ENCODE assay signal across 5 worm cellular contexts in the genomic region with DNA sequence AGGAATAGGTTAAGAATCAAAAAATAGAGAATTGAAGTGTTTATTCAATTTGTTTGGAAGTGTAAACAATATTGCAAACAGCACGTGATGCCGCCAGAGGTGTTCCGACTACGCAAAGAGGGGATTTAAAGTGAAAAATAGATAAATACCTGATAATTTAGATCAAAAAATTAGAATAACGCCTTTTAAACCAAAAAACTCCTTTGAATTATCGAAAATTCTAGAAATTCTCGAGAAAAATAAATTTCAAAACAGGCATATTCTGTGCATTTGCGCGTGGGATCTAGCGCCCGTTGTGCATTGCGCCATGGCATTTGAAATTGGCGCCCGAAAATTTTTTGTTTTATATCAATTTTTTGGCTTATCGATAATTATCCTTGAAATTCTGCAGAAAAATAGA.
A peak's percentile ranks its signal among the peaks of the same experiment; 100 is the strongest.
TF ChIP-seq lines count a peak whose summit lies in the region.

TSS of gene hip-1 (minus strand) at position 225 of the 400 bp plus-strand sequence.

TF ChIP-seq in whole organism, L1 larva, 84 proteins besides CTCF, POLR2A, EP300 and RAD21 (continued from another document and continues in another):
- no peak for TF ChIP-seq alr-1 (tag; optimal IDR thresholded peaks at IDR 0.05; lab: Kevin White, UChicago; ENCODE audit: borderline replicate concordance)
- TF ChIP-seq ztf-4 (tag; optimal IDR thresholded peaks at IDR 0.05; lab: Kevin White, UChicago), result no peak
- no peak for TF ChIP-seq nhr-12 (tag; optimal IDR thresholded peaks at IDR 0.05; lab: Kevin White, UChicago)
- TF ChIP-seq lin-13 (GFP tag; optimal IDR thresholded peaks at IDR 0.05; lab: Kevin White, UChicago), result peak; percentile 49
- no peak for TF ChIP-seq jun-1 (tag; optimal IDR thresholded peaks at IDR 0.05; lab: Kevin White, UChicago)
- no peak for TF ChIP-seq blmp-1 (tag; optimal IDR thresholded peaks at IDR 0.05; lab: Kevin White, UChicago)
- no peak for TF ChIP-seq lin-39 (tag; optimal IDR thresholded peaks at IDR 0.05; lab: Kevin White, UChicago)
- no peak for TF ChIP-seq pqm-1 (tag; optimal IDR thresholded peaks at IDR 0.05; lab: Kevin White, UChicago)
- no peak for TF ChIP-seq nhr-84 (tag; optimal IDR thresholded peaks at IDR 0.05; lab: Kevin White, UChicago)
- TF ChIP-seq unc-30 (tag; optimal IDR thresholded peaks at IDR 0.05; lab: Kevin White, UChicago), result no peak
- peak; percentile 39 for TF ChIP-seq nhr-90 (tag; optimal IDR thresholded peaks at IDR 0.05; lab: Kevin White, UChicago; ENCODE audit: poor library complexity)
- peak; percentile 35 for TF ChIP-seq lin-15B (tag; optimal IDR thresholded peaks at IDR 0.05; lab: Kevin White, UChicago)
- no peak for TF ChIP-seq ama-1 (optimal IDR thresholded peaks at IDR 0.05; lab: Kevin White, UChicago)
- peak; percentile 50 for TF ChIP-seq nhr-85 (tag; lab: Kevin White, UChicago)
- TF ChIP-seq ces-1 (GFP tag; optimal IDR thresholded peaks at IDR 0.05; lab: Kevin White, UChicago), result no peak
- peak; percentile 67 for TF ChIP-seq nhr-71 (tag; optimal IDR thresholded peaks at IDR 0.05; lab: Kevin White, UChicago)
- no peak for TF ChIP-seq elt-2 (tag; optimal IDR thresholded peaks at IDR 0.05; lab: Kevin White, UChicago)
- TF ChIP-seq mdl-1 (tag; optimal IDR thresholded peaks at IDR 0.05; lab: Kevin White, UChicago), result peak in 1 of 2 experiments; percentile 7
- peak; percentile 12 for TF ChIP-seq unc-86 (tag; optimal IDR thresholded peaks at IDR 0.05; lab: Kevin White, UChicago)
- TF ChIP-seq nhr-237 (tag; optimal IDR thresholded peaks at IDR 0.05; lab: Kevin White, UChicago), result no peak
- peak; percentile 52 for TF ChIP-seq dsc-1 (tag; optimal IDR thresholded peaks at IDR 0.05; lab: Kevin White, UChicago)
- no peak for TF ChIP-seq vab-15 (tag; optimal IDR thresholded peaks at IDR 0.05; lab: Kevin White, UChicago)
- TF ChIP-seq egl-13 (tag; optimal IDR thresholded peaks at IDR 0.05; lab: Kevin White, UChicago), result peak; percentile 11
- no peak for TF ChIP-seq hlh-17 (GFP tag; optimal IDR thresholded peaks at IDR 0.05; lab: Kevin White, UChicago; ENCODE audit: borderline replicate concordance)
- no peak for TF ChIP-seq nhr-76 (tag; optimal IDR thresholded peaks at IDR 0.05; lab: Kevin White, UChicago)
- peak; percentile 18 to 45 (median 29) for TF ChIP-seq ceh-82 (tag; optimal IDR thresholded peaks at IDR 0.05; lab: Kevin White, UChicago)

TF ChIP-seq in whole organism, L2 larva, 48 proteins besides CTCF, POLR2A, EP300 and RAD21 (continued from another document):
- TF ChIP-seq snpc-4 (tag; optimal IDR thresholded peaks at IDR 0.05; lab: Kevin White, UChicago), result peak; percentile 35
- peak; percentile 6 for TF ChIP-seq nhr-25 (tag; optimal IDR thresholded peaks at IDR 0.05; lab: Kevin White, UChicago)
- TF ChIP-seq ztf-4 (tag; optimal IDR thresholded peaks at IDR 0.05; lab: Kevin White, UChicago), result no peak
- no peak for TF ChIP-seq blmp-1 (tag; optimal IDR thresholded peaks at IDR 0.05; lab: Kevin White, UChicago; ENCODE audit: insufficient read depth)
- no peak for TF ChIP-seq alr-1 (tag; optimal IDR thresholded peaks at IDR 0.05; lab: Kevin White, UChicago)
- TF ChIP-seq unc-55 (GFP tag; optimal IDR thresholded peaks at IDR 0.05; lab: Kevin White, UChicago), result peak; percentile 68
- peak; percentile 31 for TF ChIP-seq lin-13 (GFP tag; optimal IDR thresholded peaks at IDR 0.05; lab: Kevin White, UChicago)

TF ChIP-seq in whole organism, L3 larva, 47 proteins besides CTCF, POLR2A, EP300 and RAD21 (continued from another document and continues in another):
- peak; percentile 25 for TF ChIP-seq snpc-4 (tag; optimal IDR thresholded peaks at IDR 0.05; lab: Kevin White, UChicago)
- TF ChIP-seq nhr-25 (tag; optimal IDR thresholded peaks at IDR 0.05; lab: Kevin White, UChicago), result peak; percentile 13
- TF ChIP-seq ZK546.5 (tag; optimal IDR thresholded peaks at IDR 0.05; lab: Kevin White, UChicago), result no peak
- peak; percentile 21 for TF ChIP-seq lin-15B (tag; optimal IDR thresholded peaks at IDR 0.05; lab: Kevin White, UChicago)
- no peak for TF ChIP-seq ztf-11 (tag; optimal IDR thresholded peaks at IDR 0.05; lab: Kevin White, UChicago)
- TF ChIP-seq pqm-1 (tag; optimal IDR thresholded peaks at IDR 0.05; lab: Kevin White, UChicago), result no peak
- no peak for TF ChIP-seq ceh-16 (tag; optimal IDR thresholded peaks at IDR 0.05; lab: Kevin White, UChicago)
- TF ChIP-seq ama-1 (optimal IDR thresholded peaks at IDR 0.05; lab: Kevin White, UChicago), result no peak
- no peak for TF ChIP-seq fkh-10 (GFP tag; optimal IDR thresholded peaks at IDR 0.05; lab: Kevin White, UChicago)
- no peak for TF ChIP-seq elt-3 (tag; optimal IDR thresholded peaks at IDR 0.05; lab: Kevin White, UChicago)
- TF ChIP-seq nhr-76 (tag; optimal IDR thresholded peaks at IDR 0.05; lab: Kevin White, UChicago), result no peak
- TF ChIP-seq mdl-1 (tag; optimal IDR thresholded peaks at IDR 0.05; lab: Kevin White, UChicago), result no peak
- TF ChIP-seq fos-1 (tag; optimal IDR thresholded peaks at IDR 0.05; lab: Kevin White, UChicago), result no peak
- no peak for TF ChIP-seq ceh-82 (tag; optimal IDR thresholded peaks at IDR 0.05; lab: Kevin White, UChicago)
- TF ChIP-seq hmg-11 (tag; optimal IDR thresholded peaks at IDR 0.05; lab: Kevin White, UChicago), result peak; percentile 76
- no peak for TF ChIP-seq nhr-43 (tag; optimal IDR thresholded peaks at IDR 0.05; lab: Kevin White, UChicago; ENCODE audit: poor library complexity, severe bottlenecking)
- no peak for TF ChIP-seq mml-1 (tag; optimal IDR thresholded peaks at IDR 0.05; lab: Kevin White, UChicago)
- no peak for TF ChIP-seq ceh-9 (tag; optimal IDR thresholded peaks at IDR 0.05; lab: Kevin White, UChicago)
- no peak for TF ChIP-seq nhr-11 (tag; optimal IDR thresholded peaks at IDR 0.05; lab: Kevin White, UChicago)
- no peak for TF ChIP-seq aly-2 (tag; optimal IDR thresholded peaks at IDR 0.05; lab: Kevin White, UChicago)
- TF ChIP-seq ceh-28 (tag; optimal IDR thresholded peaks at IDR 0.05; lab: Kevin White, UChicago), result no peak
- TF ChIP-seq unc-62 (GFP tag; optimal IDR thresholded peaks at IDR 0.05; lab: Kevin White, UChicago), result no peak
- TF ChIP-seq nhr-77 (tag; optimal IDR thresholded peaks at IDR 0.05; lab: Kevin White, UChicago), result no peak
- TF ChIP-seq elt-2 (tag; optimal IDR thresholded peaks at IDR 0.05; lab: Kevin White, UChicago), result peak; percentile 16
- no peak for TF ChIP-seq eor-1 (tag; optimal IDR thresholded peaks at IDR 0.05; lab: Kevin White, UChicago)
- TF ChIP-seq zag-1 (tag; optimal IDR thresholded peaks at IDR 0.05; lab: Kevin White, UChicago), result no peak
- TF ChIP-seq pha-4 (tag; optimal IDR thresholded peaks at IDR 0.05; lab: Kevin White, UChicago), result peak; percentile 62
- no peak for TF ChIP-seq jun-1 (tag; optimal IDR thresholded peaks at IDR 0.05; lab: Kevin White, UChicago)
- no peak for TF ChIP-seq ztf-4 (tag; optimal IDR thresholded peaks at IDR 0.05; lab: Kevin White, UChicago)
- no peak for TF ChIP-seq skn-1 (tag; optimal IDR thresholded peaks at IDR 0.05; lab: Kevin White, UChicago)
- no peak for TF ChIP-seq sea-2 (GFP tag; optimal IDR thresholded peaks at IDR 0.05; lab: Kevin White, UChicago)
- no peak for TF ChIP-seq lin-39 (tag; optimal IDR thresholded peaks at IDR 0.05; lab: Kevin White, UChicago)
- no peak for TF ChIP-seq unc-39 (tag; optimal IDR thresholded peaks at IDR 0.05; lab: Kevin White, UChicago)
- TF ChIP-seq nfya-1 (tag; optimal IDR thresholded peaks at IDR 0.05; lab: Kevin White, UChicago; ENCODE audit: insufficient read depth), result peak; percentile 60

TF ChIP-seq in whole organism, L4 larva, 104 proteins besides CTCF, POLR2A, EP300 and RAD21 (continued from another document and continues in another):
- TF ChIP-seq dmd-8 (GFP tag; IDR thresholded peaks at IDR 0.05; lab: Robert Waterston, UW) (no peak), lin-39 (tag; optimal IDR thresholded peaks at IDR 0.05; lab: Kevin White, UChicago) (no peak), nhr-6 (tag; optimal IDR thresholded peaks at IDR 0.05; lab: Kevin White, UChicago) (no peak), Y75B8A.6 (GFP tag; IDR thresholded peaks at IDR 0.05; lab: Robert Waterston, UW) (no peak), tra-1 (GFP tag; IDR thresholded peaks at IDR 0.05; lab: Robert Waterston, UW) (no peak), pha-4 (GFP tag; IDR thresholded peaks at IDR 0.05; lab: Robert Waterston, UW) (no peak), pha-4 (tag; optimal IDR thresholded peaks at IDR 0.05; lab: Kevin White, UChicago) (no peak), spr-3 (GFP tag; optimal IDR thresholded peaks at IDR 0.05; lab: Kevin White, UChicago) (no peak), dpl-1 (GFP tag; optimal IDR thresholded peaks at IDR 0.05; lab: Kevin White, UChicago) (peak; percentile 75), T26A8.4 (GFP tag; IDR thresholded peaks at IDR 0.05; lab: Robert Waterston, UW) (no peak), snpc-4 (tag; optimal IDR thresholded peaks at IDR 0.05; lab: Kevin White, UChicago) (no peak), R02D3.7 (tag; optimal IDR thresholded peaks at IDR 0.05; lab: Kevin White, UChicago) (no peak), hif-1 (tag; optimal IDR thresholded peaks at IDR 0.05; lab: Kevin White, UChicago) (peak in 1 of 2 experiments; percentile 12), nhr-111 (GFP tag; optimal IDR thresholded peaks at IDR 0.05; lab: Kevin White, UChicago) (no peak), madf-9 (GFP tag; conservative IDR thresholded peaks at IDR 0.05; lab: Robert Waterston, UW) (no peak), lin-38 (GFP tag; IDR thresholded peaks at IDR 0.05; lab: Robert Waterston, UW) (peak; percentile 63), dmd-9 (GFP tag; IDR thresholded peaks at IDR 0.05; lab: Robert Waterston, UW) (peak; percentile 53; the same call in 1 of the 2 replicates), vab-7 (GFP tag; IDR thresholded peaks at IDR 0.05; lab: Robert Waterston, UW) (no peak), F37D6.2 (tag; optimal IDR thresholded peaks at IDR 0.05; lab: Kevin White, UChicago) (no peak), nhr-237 (tag; optimal IDR thresholded peaks at IDR 0.05; lab: Kevin White, UChicago) (no peak), Y105C5A.15 (GFP tag; IDR thresholded peaks at IDR 0.05; lab: Robert Waterston, UW) (no peak), fkh-10 (GFP tag; optimal IDR thresholded peaks at IDR 0.05; lab: Kevin White, UChicago) (no peak), ztf-11 (tag; optimal IDR thresholded peaks at IDR 0.05; lab: Kevin White, UChicago) (no peak), mes-2 (tag; optimal IDR thresholded peaks at IDR 0.05; lab: Kevin White, UChicago; ENCODE audit: poor library complexity, severe bottlenecking) (peak; percentile 50), nhr-76 (tag; optimal IDR thresholded peaks at IDR 0.05; lab: Kevin White, UChicago) (no peak), spr-1 (tag; optimal IDR thresholded peaks at IDR 0.05; lab: Kevin White, UChicago) (no peak), lsy-2 (tag; optimal IDR thresholded peaks at IDR 0.05; lab: Kevin White, UChicago) (peak in 1 of 2 experiments; percentile 61), nhr-42 (GFP tag; IDR thresholded peaks at IDR 0.05; lab: Robert Waterston, UW) (no peak), madf-5 (GFP tag; IDR thresholded peaks at IDR 0.05; lab: Robert Waterston, UW) (no peak), Y48G9A.11 (GFP tag; IDR thresholded peaks at IDR 0.05; lab: Robert Waterston, UW) (no peak), nhr-11 (tag; optimal IDR thresholded peaks at IDR 0.05; lab: Kevin White, UChicago) (no peak), zag-1 (tag; optimal IDR thresholded peaks at IDR 0.05; lab: Kevin White, UChicago) (no peak), zip-2 (tag; optimal IDR thresholded peaks at IDR 0.05; lab: Kevin White, UChicago) (no peak), lir-3 (tag; optimal IDR thresholded peaks at IDR 0.05; lab: Kevin White, UChicago) (no peak), zfp-3 (GFP tag; conservative IDR thresholded peaks at IDR 0.05; lab: Robert Waterston, UW) (no peak), ama-1 (optimal IDR thresholded peaks at IDR 0.05; lab: Kevin White, UChicago) (peak; percentile 9), zip-11 (GFP tag; IDR thresholded peaks at IDR 0.05; lab: Robert Waterston, UW) (no peak)

TF ChIP-seq in whole organism, young adult, 124 proteins besides CTCF, POLR2A, EP300 and RAD21 (continued from another document and continues in another):
- TF ChIP-seq Y67H2A.10 (GFP tag; conservative IDR thresholded peaks at IDR 0.05; lab: Robert Waterston, UW), result no peak
- TF ChIP-seq ztf-28 (GFP tag; IDR thresholded peaks at IDR 0.05; lab: Robert Waterston, UW), result no peak
- no peak for TF ChIP-seq egl-44 (GFP tag; IDR thresholded peaks at IDR 0.05; lab: Robert Waterston, UW)
- TF ChIP-seq C17E4.6 (GFP tag; IDR thresholded peaks at IDR 0.05; lab: Robert Waterston, UW), result no peak
- no peak for TF ChIP-seq die-1 (tag; optimal IDR thresholded peaks at IDR 0.05; lab: Kevin White, UChicago)
- no peak for TF ChIP-seq him-1 (tag; optimal IDR thresholded peaks at IDR 0.05; lab: Kevin White, UChicago)
- peak in 1 of 3 experiments; percentile 65 for TF ChIP-seq lin-35 (GFP tag; optimal IDR thresholded peaks at IDR 0.05; lab: Kevin White, UChicago)
- no peak for TF ChIP-seq snpc-1.1 (tag; optimal IDR thresholded peaks at IDR 0.05; lab: Kevin White, UChicago; ENCODE audit: insufficient read depth)
- TF ChIP-seq nhr-179 (tag; optimal IDR thresholded peaks at IDR 0.05; lab: Kevin White, UChicago), result no peak
- TF ChIP-seq F23B12.7 (tag; optimal IDR thresholded peaks at IDR 0.05; lab: Kevin White, UChicago; ENCODE audit: insufficient read depth), result peak; percentile 77
- no peak for TF ChIP-seq chd-7 (tag; optimal IDR thresholded peaks at IDR 0.05; lab: Kevin White, UChicago)
- TF ChIP-seq lir-1 (GFP tag; conservative IDR thresholded peaks at IDR 0.05; lab: Robert Waterston, UW), result no peak
- TF ChIP-seq F49E8.2 (tag; optimal IDR thresholded peaks at IDR 0.05; lab: Kevin White, UChicago; ENCODE audit: insufficient read depth), result no peak
- no peak for TF ChIP-seq hmg-1.2 (GFP tag; IDR thresholded peaks at IDR 0.05; lab: Robert Waterston, UW)
- TF ChIP-seq F39B2.1 (GFP tag; IDR thresholded peaks at IDR 0.05; lab: Robert Waterston, UW), result no peak
- TF ChIP-seq lin-54 (GFP tag; optimal IDR thresholded peaks at IDR 0.05; lab: Kevin White, UChicago), result peak; percentile 86
- no peak for TF ChIP-seq rec-8 (tag; optimal IDR thresholded peaks at IDR 0.05; lab: Kevin White, UChicago)
- TF ChIP-seq egl-18 (GFP tag; IDR thresholded peaks at IDR 0.05; lab: Robert Waterston, UW), result no peak
- TF ChIP-seq let-607 (tag; optimal IDR thresholded peaks at IDR 0.05; lab: Kevin White, UChicago), result no peak
- peak; percentile 54 for TF ChIP-seq tbp1 (GFP tag; optimal IDR thresholded peaks at IDR 0.05; lab: Kevin White, UChicago)
- TF ChIP-seq dpff-1 (tag; optimal IDR thresholded peaks at IDR 0.05; lab: Kevin White, UChicago), result no peak
- peak; percentile 62 for TF ChIP-seq attf-5 (GFP tag; optimal IDR thresholded peaks at IDR 0.05; lab: Kevin White, UChicago)
- no peak for TF ChIP-seq sptf-2 (GFP tag; optimal IDR thresholded peaks at IDR 0.05; lab: Kevin White, UChicago)
- no peak for TF ChIP-seq C06A6.2 (GFP tag; conservative IDR thresholded peaks at IDR 0.05; lab: Robert Waterston, UW)
- TF ChIP-seq dpl-1 (GFP tag; optimal IDR thresholded peaks at IDR 0.05; lab: Kevin White, UChicago), result peak; percentile 64
- TF ChIP-seq gei-17 (GFP tag; optimal IDR thresholded peaks at IDR 0.05; lab: Kevin White, UChicago), result no peak
- TF ChIP-seq nfya-1 (tag; optimal IDR thresholded peaks at IDR 0.05; lab: Kevin White, UChicago; ENCODE audit: borderline replicate concordance, insufficient read depth), result no peak
- no peak for TF ChIP-seq F57A8.1 (GFP tag; optimal IDR thresholded peaks at IDR 0.05; lab: Kevin White, UChicago)
- no peak for TF ChIP-seq ZK185.1 (tag; optimal IDR thresholded peaks at IDR 0.05; lab: Kevin White, UChicago; ENCODE audit: poor library complexity, severe bottlenecking)
- TF ChIP-seq F55B11.4 (tag; optimal IDR thresholded peaks at IDR 0.05; lab: Kevin White, UChicago; ENCODE audit: borderline replicate concordance, insufficient read depth), result no peak
- TF ChIP-seq mcd-1 (GFP tag; IDR thresholded peaks at IDR 0.05; lab: Robert Waterston, UW), result 0 out of 2 replicates have a peak, but pooled peaks have one; percentile 26
- TF ChIP-seq lsy-27 (tag; optimal IDR thresholded peaks at IDR 0.05; lab: Kevin White, UChicago; ENCODE audit: borderline replicate concordance, insufficient read depth), result no peak
- no peak for TF ChIP-seq K11D2.4 (GFP tag; IDR thresholded peaks at IDR 0.05; lab: Robert Waterston, UW)
- TF ChIP-seq nhr-90 (tag; optimal IDR thresholded peaks at IDR 0.05; lab: Kevin White, UChicago), result no peak
- peak; percentile 6 for TF ChIP-seq pha-4 (tag; optimal IDR thresholded peaks at IDR 0.05; lab: Kevin White, UChicago)
- TF ChIP-seq mes-4 (tag; optimal IDR thresholded peaks at IDR 0.05; lab: Kevin White, UChicago), result no peak
- no peak for TF ChIP-seq ceh-40 (GFP tag; IDR thresholded peaks at IDR 0.05; lab: Robert Waterston, UW)
- TF ChIP-seq Y95B8A.8 (GFP tag; IDR thresholded peaks at IDR 0.05; lab: Robert Waterston, UW), result no peak
- no peak for TF ChIP-seq ztf-22 (GFP tag; optimal IDR thresholded peaks at IDR 0.05; lab: Kevin White, UChicago)
